Worm (Caenorhabditis elegans) whole organism, L3 larva: ENCODE results near the gene F46C5.7.

Source experiments
- aly-2 ChIP-seq: fragments of 150-350 bp; optimal IDR thresholded peaks from 2 replicates; lab custom pipeline; 2014; ENCODE audit warnings: missing biosample characterization, missing genetic modification characterization
- ama-1 ChIP-seq: fragments of 150-350 bp; optimal IDR thresholded peaks from 2 replicates; lab custom pipeline; 2018
- ceh-82 ChIP-seq: fragments of 150-350 bp; optimal IDR thresholded peaks from 2 replicates; lab custom pipeline; 2014; ENCODE audit warnings: missing biosample characterization, missing genetic modification characterization
- daf-12 ChIP-seq: fragments of 150-350 bp; optimal IDR thresholded peaks from 2 replicates; lab custom pipeline; 2014; ENCODE audit warnings: missing biosample characterization, missing genetic modification reagents, missing genetic modification characterization
- egl-27 ChIP-seq: sonication (generic microtip); optimal IDR thresholded peaks from 4 replicates; lab custom pipeline; 2017; ENCODE audit warnings: missing biosample characterization, missing genetic modification reagents, missing genetic modification characterization
- egl-5 ChIP-seq: fragments of 150-350 bp; optimal IDR thresholded peaks from 2 replicates; lab custom pipeline; 2017; ENCODE audit warnings: missing biosample characterization, missing genetic modification reagents, missing genetic modification characterization, inconsistent platforms
- elt-2 ChIP-seq: sonication (generic microtip); optimal IDR thresholded peaks from 2 replicates; lab custom pipeline; 2016; ENCODE audit warnings: missing genetic modification reagents, mild to moderate bottlenecking, missing genetic modification characterization, missing compliant biosample characterization
- eor-1 ChIP-seq, 2 experiments: fragments of 150-350 bp; optimal IDR thresholded peaks; 2 replicates each; lab custom pipeline; 2014 to 2018; ENCODE audit warnings: missing biosample characterization in 2 of 2, missing genetic modification characterization in 2 of 2
- fkh-2 ChIP-seq: fragments of 150-350 bp; optimal IDR thresholded peaks from 2 replicates; lab custom pipeline; 2014; ENCODE audit warnings: missing biosample characterization, missing genetic modification reagents, missing genetic modification characterization
- fos-1 ChIP-seq: fragments of 150-350 bp; optimal IDR thresholded peaks from 2 replicates; lab custom pipeline; 2014; ENCODE audit warnings: missing biosample characterization, missing genetic modification characterization
- hmg-11 ChIP-seq: sonication (generic microtip); optimal IDR thresholded peaks from 2 replicates; lab custom pipeline; 2016; ENCODE audit warnings: missing genetic modification characterization, missing compliant biosample characterization
- jun-1 ChIP-seq: fragments of 150-350 bp; optimal IDR thresholded peaks from 2 replicates; lab custom pipeline; 2014; ENCODE audit warnings: missing biosample characterization, missing genetic modification reagents, missing genetic modification characterization
- lin-15B ChIP-seq: fragments of 150-350 bp; optimal IDR thresholded peaks from 2 replicates; lab custom pipeline; 2014; ENCODE audit warnings: missing biosample characterization, missing genetic modification characterization
- lsy-12 ChIP-seq: sonication (generic microtip); optimal IDR thresholded peaks from 2 replicates; lab custom pipeline; 2016; ENCODE audit warnings: mild to moderate bottlenecking, missing genetic modification characterization, missing compliant biosample characterization
- nfya-1 ChIP-seq: sonication (generic microtip); optimal IDR thresholded peaks from 2 replicates; lab custom pipeline; 2017; ENCODE audit warnings: missing genetic modification characterization, mild to moderate bottlenecking, missing compliant biosample characterization, antibody characterized with exemption, moderate library complexity; ENCODE audit not compliant: insufficient read depth
- nhr-23 ChIP-seq: fragments of 150-350 bp; optimal IDR thresholded peaks from 2 replicates; lab custom pipeline; 2014; ENCODE audit warnings: missing biosample characterization, missing genetic modification reagents, missing genetic modification characterization
- nhr-25 ChIP-seq: sonication (generic microtip); optimal IDR thresholded peaks from 2 replicates; lab custom pipeline; 2017; ENCODE audit warnings: missing biosample characterization, missing genetic modification characterization
- nhr-77 ChIP-seq: fragments of 150-350 bp; optimal IDR thresholded peaks from 2 replicates; lab custom pipeline; 2014; ENCODE audit warnings: missing biosample characterization, missing genetic modification characterization
- pha-4 ChIP-seq: fragments of 150-350 bp; optimal IDR thresholded peaks from 2 replicates; lab custom pipeline; 2014; ENCODE audit warnings: missing biosample characterization, missing genetic modification reagents, missing genetic modification characterization
- pqm-1 ChIP-seq: fragments of 150-350 bp; optimal IDR thresholded peaks from 2 replicates; lab custom pipeline; 2017; ENCODE audit warnings: missing biosample characterization, missing genetic modification characterization, inconsistent platforms
- skn-1 ChIP-seq: fragments of 150-350 bp; optimal IDR thresholded peaks from 2 replicates; lab custom pipeline; 2014; ENCODE audit warnings: missing biosample characterization, missing genetic modification characterization
- snpc-4 ChIP-seq: fragments of 150-350 bp; optimal IDR thresholded peaks from 2 replicates; lab custom pipeline; 2014; ENCODE audit warnings: missing biosample characterization, missing genetic modification characterization
- tbx-2 ChIP-seq: sonication (generic microtip); optimal IDR thresholded peaks from 2 replicates; lab custom pipeline; 2016; ENCODE audit warnings: mild to moderate bottlenecking, missing genetic modification characterization, missing compliant biosample characterization
- unc-39 ChIP-seq: sonication (generic microtip); optimal IDR thresholded peaks from 4 replicates; lab custom pipeline; 2017; ENCODE audit warnings: missing biosample characterization, missing genetic modification characterization
- unc-62 ChIP-seq: fragments of 150-350 bp; sonication (generic microtip); optimal IDR thresholded peaks from 4 replicates; lab custom pipeline; 2014; ENCODE audit warnings: missing biosample characterization, missing genetic modification reagents, missing genetic modification characterization
- zag-1 ChIP-seq: fragments of 150-350 bp; optimal IDR thresholded peaks from 2 replicates; lab custom pipeline; 2014; ENCODE audit warnings: missing biosample characterization, missing genetic modification characterization
- ztf-11 ChIP-seq: fragments of 150-350 bp; optimal IDR thresholded peaks from 2 replicates; lab custom pipeline; 2014; ENCODE audit warnings: missing biosample characterization, missing genetic modification characterization
- ztf-4 ChIP-seq: fragments of 150-350 bp; optimal IDR thresholded peaks from 2 replicates; lab custom pipeline; 2014; ENCODE audit warnings: missing biosample characterization, missing genetic modification characterization

F46C5.7 gene

ce11 chrII:8865078-8865477 lies 26.0 kb downstream of the F46C5.7 start, which contains the start of gene npr-20:
Gene npr-20 (minus strand): TSS chrII:8865178.
- TF ChIP-seq nhr-25 (tag; lab: Kevin White, UChicago) (no peak), elt-2 (peak; percentile 10)

- peak; percentile 67 for TF ChIP-seq pqm-1
- TF ChIP-seq elt-2: peak; percentile 83
- peak; percentile 21 for TF ChIP-seq jun-1 (tag; lab: Kevin White, UChicago)
- no peak for TF ChIP-seq hmg-11 (tag; lab: Kevin White, UChicago)
Observed at ce11 chrII:8866844-8867243, 27.7 kb downstream of the F46C5.7 start.

ce11 chrII:8873842-8874241 lies 34.7 kb downstream of the F46C5.7 start, which contains the start of gene T07D4.2:
Gene T07D4.2 (minus strand): TSS chrII:8873942.
- TF ChIP-seq nfya-1 (tag; lab: Kevin White, UChicago): no peak
- TF ChIP-seq unc-62 (GFP tag; lab: Kevin White, UChicago): peak; percentile 11
- TF ChIP-seq fkh-2: no peak

ce11 chrII:8877032-8877985 lies 38.2 kb downstream of the F46C5.7 start:
- TF ChIP-seq lsy-12 (tag; lab: Kevin White, UChicago) (no peak), eor-1 (tag; optimal IDR thresholded peaks at IDR 0.05; lab: Kevin White, UChicago) (no peak), ztf-11 (tag; lab: Kevin White, UChicago) (no peak), snpc-4 (tag; lab: Kevin White, UChicago) (peak; percentile 56)
- TF ChIP-seq, all 47 proteins: peak for 1

ce11 chrII:8878528-8878927 lies 39.4 kb downstream of the F46C5.7 start:
- TF ChIP-seq egl-27 (no peak), aly-2 (tag; lab: Kevin White, UChicago) (no peak)

- TF ChIP-seq hmg-11 (tag; lab: Kevin White, UChicago): no peak
- no peak for TF ChIP-seq ceh-82 (tag; lab: Kevin White, UChicago)
- TF ChIP-seq egl-5: no peak
- no peak for TF ChIP-seq ama-1
- TF ChIP-seq fos-1: no peak
- TF ChIP-seq nfya-1 (tag; lab: Kevin White, UChicago): no peak
- no peak for TF ChIP-seq zag-1 (tag; lab: Kevin White, UChicago)
- no peak for TF ChIP-seq skn-1
- TF ChIP-seq eor-1 (tag; optimal IDR thresholded peaks at IDR 0.05; lab: Kevin White, UChicago): no peak
- no peak for TF ChIP-seq daf-12 (tag; lab: Kevin White, UChicago)
- TF ChIP-seq ztf-4 (tag; lab: Kevin White, UChicago): no peak
- TF ChIP-seq tbx-2 (tag; lab: Kevin White, UChicago): no peak
- TF ChIP-seq elt-2: no peak
- TF ChIP-seq lin-15B: no peak
- TF ChIP-seq ztf-11 (tag; lab: Kevin White, UChicago): no peak
Observed at ce11 chrII:8883559-8883958, 44.4 kb downstream of the F46C5.7 start, which contains the start of gene rha-1. Gene rha-1 (minus strand): TSS chrII:8883659.

- no peak for TF ChIP-seq ztf-4 (tag; lab: Kevin White, UChicago)
- peak; percentile 7 for TF ChIP-seq pqm-1
- TF ChIP-seq unc-39 (tag; lab: Kevin White, UChicago): no peak
- TF ChIP-seq egl-27: no peak
- TF ChIP-seq pha-4 (tag; lab: Kevin White, UChicago): peak; percentile 78
- peak; percentile 8 for TF ChIP-seq nhr-23
- no peak for TF ChIP-seq egl-5
- TF ChIP-seq nhr-77 (tag; lab: Kevin White, UChicago): no peak
- TF ChIP-seq elt-2: peak; percentile 29
- peak; percentile 42 for TF ChIP-seq lin-15B
Observed at ce11 chrII:8884262-8884949, 45.3 kb downstream of the F46C5.7 start, which contains the start of the genes T07D4.5 and ddx-19. Gene T07D4.5 (minus strand): TSS chrII:8884332. Gene ddx-19 (plus strand): TSS chrII:8884899.
